Worm (Caenorhabditis elegans) whole organism, L3 larva: ENCODE results near the gene nlp-36.

Source experiments
- R02D3.7 ChIP-seq: fragments of 150-350 bp; optimal IDR thresholded peaks from 2 replicates; lab custom pipeline; 2014; ENCODE audit warnings: missing biosample characterization, missing genetic modification characterization
- ZK546.5 ChIP-seq: sonication (generic microtip); optimal IDR thresholded peaks from 2 replicates; lab custom pipeline; 2017; ENCODE audit warnings: missing biosample characterization, missing genetic modification characterization
- aly-2 ChIP-seq: fragments of 150-350 bp; optimal IDR thresholded peaks from 2 replicates; lab custom pipeline; 2014; ENCODE audit warnings: missing biosample characterization, missing genetic modification characterization
- ama-1 ChIP-seq: fragments of 150-350 bp; optimal IDR thresholded peaks from 2 replicates; lab custom pipeline; 2018
- ceh-16 ChIP-seq: sonication (generic microtip); optimal IDR thresholded peaks from 2 replicates; lab custom pipeline; 2017; ENCODE audit warnings: missing biosample characterization, missing genetic modification characterization
- ceh-28 ChIP-seq: fragments of 150-350 bp; optimal IDR thresholded peaks from 2 replicates; lab custom pipeline; 2014; ENCODE audit warnings: missing biosample characterization, missing genetic modification reagents, missing genetic modification characterization
- ceh-9 ChIP-seq: sonication (generic microtip); optimal IDR thresholded peaks from 2 replicates; lab custom pipeline; 2018; ENCODE audit warnings: missing biosample characterization, missing genetic modification characterization
- egl-5 ChIP-seq: fragments of 150-350 bp; optimal IDR thresholded peaks from 2 replicates; lab custom pipeline; 2017; ENCODE audit warnings: missing biosample characterization, missing genetic modification reagents, missing genetic modification characterization, inconsistent platforms
- elt-1 ChIP-seq: fragments of 150-350 bp; optimal IDR thresholded peaks from 2 replicates; lab custom pipeline; 2014; ENCODE audit warnings: missing biosample characterization, missing genetic modification characterization
- elt-2 ChIP-seq: sonication (generic microtip); optimal IDR thresholded peaks from 2 replicates; lab custom pipeline; 2016; ENCODE audit warnings: missing genetic modification reagents, mild to moderate bottlenecking, missing genetic modification characterization, missing compliant biosample characterization
- elt-3 ChIP-seq, 3 experiments: fragments of 150-350 bp in 1 of 3; sonication (generic microtip) in 2 of 3; optimal IDR thresholded peaks; 2 replicates in 2 of 3; 4 replicates in 1 of 3; lab custom pipeline; 2014 to 2017; ENCODE audit warnings: missing biosample characterization in 3 of 3, missing genetic modification characterization in 3 of 3
- eor-1 ChIP-seq, 2 experiments: fragments of 150-350 bp; optimal IDR thresholded peaks; 2 replicates each; lab custom pipeline; 2014 to 2018; ENCODE audit warnings: missing biosample characterization in 2 of 2, missing genetic modification characterization in 2 of 2
- fkh-10 ChIP-seq: sonication (generic microtip); optimal IDR thresholded peaks from 2 replicates; lab custom pipeline; 2017; ENCODE audit warnings: missing biosample characterization, missing genetic modification reagents, missing genetic modification characterization
- fkh-2 ChIP-seq: fragments of 150-350 bp; optimal IDR thresholded peaks from 2 replicates; lab custom pipeline; 2014; ENCODE audit warnings: missing biosample characterization, missing genetic modification reagents, missing genetic modification characterization
- fos-1 ChIP-seq: fragments of 150-350 bp; optimal IDR thresholded peaks from 2 replicates; lab custom pipeline; 2014; ENCODE audit warnings: missing biosample characterization, missing genetic modification characterization
- hmg-11 ChIP-seq: sonication (generic microtip); optimal IDR thresholded peaks from 2 replicates; lab custom pipeline; 2016; ENCODE audit warnings: missing genetic modification characterization, missing compliant biosample characterization
- jun-1 ChIP-seq: fragments of 150-350 bp; optimal IDR thresholded peaks from 2 replicates; lab custom pipeline; 2014; ENCODE audit warnings: missing biosample characterization, missing genetic modification reagents, missing genetic modification characterization
- lin-15B ChIP-seq: fragments of 150-350 bp; optimal IDR thresholded peaks from 2 replicates; lab custom pipeline; 2014; ENCODE audit warnings: missing biosample characterization, missing genetic modification characterization
- lin-39 ChIP-seq: fragments of 150-350 bp; optimal IDR thresholded peaks from 2 replicates; lab custom pipeline; 2018; ENCODE audit warnings: missing biosample characterization, missing genetic modification reagents, missing genetic modification characterization
- lsy-12 ChIP-seq: sonication (generic microtip); optimal IDR thresholded peaks from 2 replicates; lab custom pipeline; 2016; ENCODE audit warnings: mild to moderate bottlenecking, missing genetic modification characterization, missing compliant biosample characterization
- mml-1 ChIP-seq: fragments of 150-350 bp; sonication (generic microtip); optimal IDR thresholded peaks from 3 replicates; lab custom pipeline; 2014; ENCODE audit warnings: missing biosample characterization, missing genetic modification characterization
- nfya-1 ChIP-seq: sonication (generic microtip); optimal IDR thresholded peaks from 2 replicates; lab custom pipeline; 2017; ENCODE audit warnings: missing genetic modification characterization, mild to moderate bottlenecking, missing compliant biosample characterization, antibody characterized with exemption, moderate library complexity; ENCODE audit not compliant: insufficient read depth
- nhr-11 ChIP-seq: fragments of 150-350 bp; optimal IDR thresholded peaks from 2 replicates; lab custom pipeline; 2014; ENCODE audit warnings: missing biosample characterization, missing genetic modification characterization
- nhr-23 ChIP-seq: fragments of 150-350 bp; optimal IDR thresholded peaks from 2 replicates; lab custom pipeline; 2014; ENCODE audit warnings: missing biosample characterization, missing genetic modification reagents, missing genetic modification characterization
- nhr-237 ChIP-seq: fragments of 150-350 bp; optimal IDR thresholded peaks from 2 replicates; lab custom pipeline; 2014; ENCODE audit warnings: missing biosample characterization, missing genetic modification characterization
- nhr-25 ChIP-seq: sonication (generic microtip); optimal IDR thresholded peaks from 2 replicates; lab custom pipeline; 2017; ENCODE audit warnings: missing biosample characterization, missing genetic modification characterization
- nhr-28 ChIP-seq: fragments of 150-350 bp; optimal IDR thresholded peaks from 2 replicates; lab custom pipeline; 2014; ENCODE audit warnings: missing biosample characterization, missing genetic modification characterization
- nhr-43 ChIP-seq: sonication (generic microtip); optimal IDR thresholded peaks from 2 replicates; lab custom pipeline; 2016; ENCODE audit warnings: mild to moderate bottlenecking, missing genetic modification characterization, missing compliant biosample characterization; ENCODE audit not compliant: poor library complexity, severe bottlenecking
- nhr-67 ChIP-seq: fragments of 150-350 bp; optimal IDR thresholded peaks from 2 replicates; lab custom pipeline; 2014; ENCODE audit warnings: missing biosample characterization, missing genetic modification characterization
- nhr-76 ChIP-seq: fragments of 150-350 bp; sonication (generic microtip); optimal IDR thresholded peaks from 5 replicates; lab custom pipeline; 2014; ENCODE audit warnings: missing biosample characterization, missing genetic modification characterization
- pha-4 ChIP-seq: fragments of 150-350 bp; optimal IDR thresholded peaks from 2 replicates; lab custom pipeline; 2014; ENCODE audit warnings: missing biosample characterization, missing genetic modification reagents, missing genetic modification characterization
- pqm-1 ChIP-seq: fragments of 150-350 bp; optimal IDR thresholded peaks from 2 replicates; lab custom pipeline; 2017; ENCODE audit warnings: missing biosample characterization, missing genetic modification characterization, inconsistent platforms
- sea-2 ChIP-seq: fragments of 150-350 bp; sonication (generic microtip); optimal IDR thresholded peaks from 4 replicates; lab custom pipeline; 2014; ENCODE audit warnings: missing biosample characterization, missing genetic modification reagents, missing genetic modification characterization
- skn-1 ChIP-seq: fragments of 150-350 bp; optimal IDR thresholded peaks from 2 replicates; lab custom pipeline; 2014; ENCODE audit warnings: missing biosample characterization, missing genetic modification characterization
- snpc-4 ChIP-seq: fragments of 150-350 bp; optimal IDR thresholded peaks from 2 replicates; lab custom pipeline; 2014; ENCODE audit warnings: missing biosample characterization, missing genetic modification characterization
- tbx-2 ChIP-seq: sonication (generic microtip); optimal IDR thresholded peaks from 2 replicates; lab custom pipeline; 2016; ENCODE audit warnings: mild to moderate bottlenecking, missing genetic modification characterization, missing compliant biosample characterization
- unc-39 ChIP-seq: sonication (generic microtip); optimal IDR thresholded peaks from 4 replicates; lab custom pipeline; 2017; ENCODE audit warnings: missing biosample characterization, missing genetic modification characterization
- unc-62 ChIP-seq: fragments of 150-350 bp; sonication (generic microtip); optimal IDR thresholded peaks from 4 replicates; lab custom pipeline; 2014; ENCODE audit warnings: missing biosample characterization, missing genetic modification reagents, missing genetic modification characterization
- zag-1 ChIP-seq: fragments of 150-350 bp; optimal IDR thresholded peaks from 2 replicates; lab custom pipeline; 2014; ENCODE audit warnings: missing biosample characterization, missing genetic modification characterization
- ztf-11 ChIP-seq: fragments of 150-350 bp; optimal IDR thresholded peaks from 2 replicates; lab custom pipeline; 2014; ENCODE audit warnings: missing biosample characterization, missing genetic modification characterization

nlp-36 gene

DNA sequence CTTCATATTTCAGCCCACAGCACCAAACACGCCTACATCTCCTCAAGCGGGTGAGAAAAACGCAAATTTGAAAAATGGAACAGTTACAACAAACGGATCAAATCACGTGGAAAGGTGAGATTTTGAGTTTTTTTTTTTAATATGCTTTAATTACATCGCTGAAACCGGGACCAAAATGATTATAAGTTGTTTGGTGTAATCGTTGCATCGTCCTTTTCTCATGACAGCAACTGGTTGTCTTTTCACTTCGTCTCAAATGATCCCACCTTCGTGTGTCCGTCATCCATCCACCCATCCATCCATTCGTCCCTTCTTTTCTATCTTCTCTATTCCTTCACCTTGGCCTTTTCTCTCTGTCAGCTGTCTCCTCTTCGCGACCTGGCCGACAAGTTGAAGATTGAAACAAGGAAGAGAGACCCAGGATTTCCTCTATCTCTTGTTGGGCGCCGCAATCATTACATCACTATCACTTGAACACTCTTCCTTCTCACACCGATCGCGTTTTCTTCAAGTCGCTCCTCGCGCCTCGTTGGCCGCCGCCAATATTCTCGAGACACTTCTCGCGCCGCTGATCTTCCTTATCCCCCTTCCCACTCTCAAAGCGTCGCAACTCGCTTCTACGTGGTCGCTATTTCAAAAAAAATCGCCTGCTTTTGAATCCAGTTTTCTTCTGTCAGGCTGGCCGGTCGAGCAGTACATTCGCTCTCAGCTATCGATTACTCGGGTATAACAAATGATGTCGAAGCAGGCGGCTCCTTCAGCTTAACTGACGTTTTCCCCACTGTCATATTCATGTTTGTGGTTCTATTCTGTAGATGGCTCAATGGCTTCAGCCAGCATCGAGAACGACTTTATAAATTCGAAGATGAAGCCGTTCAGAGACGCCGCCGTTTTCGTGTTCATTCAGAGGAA is 31.1 kb upstream of the nlp-36 start:
- TF ChIP-seq nhr-23 = peak; percentile 48
- TF ChIP-seq elt-2 (tag; lab: Kevin White, UChicago) = no peak
- no peak for TF ChIP-seq fkh-2
- TF ChIP-seq snpc-4 (tag; lab: Kevin White, UChicago) = peak; percentile 21
- TF ChIP-seq nhr-25 (tag; lab: Kevin White, UChicago) = peak; percentile 15
- no peak for TF ChIP-seq fos-1 (tag; lab: Kevin White, UChicago)
- TF ChIP-seq nhr-76 (tag; lab: Kevin White, UChicago) = no peak
- no peak for TF ChIP-seq nhr-43 (tag; lab: Kevin White, UChicago)
- TF ChIP-seq unc-39 (tag; lab: Kevin White, UChicago) = no peak
- peak; percentile 34 for TF ChIP-seq nfya-1 (tag; lab: Kevin White, UChicago)
- TF ChIP-seq lsy-12 (tag; lab: Kevin White, UChicago) = no peak
- peak; percentile 10 for TF ChIP-seq lin-15B
- TF ChIP-seq jun-1 (tag; lab: Kevin White, UChicago) = no peak
- TF ChIP-seq ztf-11 (tag; lab: Kevin White, UChicago) = no peak
- peak; percentile 57 for TF ChIP-seq ama-1 (lab: Kevin White, UChicago)
- peak; percentile 36 for TF ChIP-seq unc-62

ce11 chrIII:9461894-9462784 is 26.4 kb upstream of the nlp-36 start:
- TF ChIP-seq nhr-11 (tag; lab: Kevin White, UChicago) = no peak
- TF ChIP-seq eor-1 (tag; optimal IDR thresholded peaks at IDR 0.05; lab: Kevin White, UChicago) = no peak
- TF ChIP-seq R02D3.7 (tag; lab: Kevin White, UChicago) = peak; percentile 14

ce11 chrIII:9462785-9463467 is 25.6 kb upstream of the nlp-36 start:
- TF ChIP-seq nhr-23 (peak; percentile 17), nhr-25 (tag; lab: Kevin White, UChicago) (no peak)

ce11 chrIII:9465424-9465823 is 23.1 kb upstream of the nlp-36 start, which contains the start of gene B0464.9:
Gene B0464.9, plus strand, starts transcription at chrIII:9465767.
- no peak for TF ChIP-seq nhr-25 (tag; lab: Kevin White, UChicago)
- no peak for TF ChIP-seq elt-1 (tag; lab: Kevin White, UChicago)
- TF ChIP-seq skn-1 (tag; lab: Kevin White, UChicago) = no peak
- no peak for TF ChIP-seq fos-1 (tag; lab: Kevin White, UChicago)
- peak; percentile 66 for TF ChIP-seq nhr-23
- TF ChIP-seq ama-1 (lab: Kevin White, UChicago) = no peak
- peak; percentile 64 for TF ChIP-seq pha-4 (tag; lab: Kevin White, UChicago)
- TF ChIP-seq R02D3.7 (tag; lab: Kevin White, UChicago) = no peak
- no peak for TF ChIP-seq mml-1
- peak; percentile 21 for TF ChIP-seq lsy-12 (tag; lab: Kevin White, UChicago)
- no peak for TF ChIP-seq snpc-4 (tag; lab: Kevin White, UChicago)
- TF ChIP-seq ztf-11 (tag; lab: Kevin White, UChicago) = no peak
- no peak for TF ChIP-seq aly-2 (tag; lab: Kevin White, UChicago)
- TF ChIP-seq fkh-2 = no peak
- TF ChIP-seq nhr-43 (tag; lab: Kevin White, UChicago) = peak; percentile 77
- no peak for TF ChIP-seq elt-3 (tag; optimal IDR thresholded peaks at IDR 0.05; lab: Kevin White, UChicago)
- peak; percentile 10 for TF ChIP-seq elt-2 (tag; lab: Kevin White, UChicago)
- TF ChIP-seq lin-39 (tag; lab: Kevin White, UChicago) = no peak
- TF ChIP-seq ceh-28 (tag; lab: Kevin White, UChicago) = no peak
- no peak for TF ChIP-seq tbx-2 (tag; lab: Kevin White, UChicago)
- no peak for TF ChIP-seq nhr-237 (tag; lab: Kevin White, UChicago)
- TF ChIP-seq eor-1 (tag; optimal IDR thresholded peaks at IDR 0.05; lab: Kevin White, UChicago) = no peak
- TF ChIP-seq zag-1 (tag; lab: Kevin White, UChicago) = no peak
- no peak for TF ChIP-seq egl-5 (tag; lab: Kevin White, UChicago)
- no peak for TF ChIP-seq nhr-28 (tag; lab: Kevin White, UChicago)
- no peak for TF ChIP-seq nhr-11 (tag; lab: Kevin White, UChicago)
- TF ChIP-seq jun-1 (tag; lab: Kevin White, UChicago) = no peak
- TF ChIP-seq pqm-1 = peak; percentile 42
- TF ChIP-seq sea-2 (GFP tag; lab: Kevin White, UChicago) = no peak
- no peak for TF ChIP-seq nhr-76 (tag; lab: Kevin White, UChicago)
- peak; percentile 8 for TF ChIP-seq hmg-11 (tag; lab: Kevin White, UChicago)
- TF ChIP-seq ceh-9 (tag; lab: Kevin White, UChicago) = no peak
- TF ChIP-seq nhr-67 (tag; lab: Kevin White, UChicago) = no peak
- TF ChIP-seq ceh-16 = no peak
- no peak for TF ChIP-seq fkh-10
- no peak for TF ChIP-seq ZK546.5 (tag; lab: Kevin White, UChicago)
